Fruit fly (Drosophila melanogaster) whole organism, prepupa: ENCODE measurements around the gene Gk1.

Source experiments
- Blimp-1 ChIP-seq: fragments of 200-800 bp; sonication (Bioruptor generic); optimal IDR thresholded peaks from 3 replicates; lab custom pipeline; 2017; ENCODE audit warnings: missing biosample characterization, missing genetic modification characterization, mild to moderate bottlenecking, moderate library complexity, missing genetic modification reagents
- CG11294 ChIP-seq: fragments of 200-800 bp; sonication (Bioruptor generic); IDR thresholded peaks from 2 replicates; pipeline ENCODE4 v1.3.6; 2022; ENCODE audit warnings: missing biosample characterization, missing genetic modification characterization
- CG11762 ChIP-seq: fragments of 200-800 bp; sonication (Bioruptor generic); optimal IDR thresholded peaks from 3 replicates; lab custom pipeline; 2016; ENCODE audit warnings: missing biosample characterization, missing genetic modification characterization; ENCODE audit not compliant: insufficient read depth
- CG16779 ChIP-seq: fragments of 200-800 bp; sonication (Bioruptor generic); optimal IDR thresholded peaks from 3 replicates; lab custom pipeline; 2017; ENCODE audit warnings: missing biosample characterization, mild to moderate bottlenecking, missing genetic modification characterization
- CG31627 ChIP-seq: fragments of 200-800 bp; sonication (Bioruptor generic); optimal IDR thresholded peaks from 3 replicates; lab custom pipeline; 2016; ENCODE audit warnings: missing biosample characterization, missing genetic modification characterization
- CG4318 ChIP-seq: fragments of 200-800 bp; sonication (Bioruptor generic); optimal IDR thresholded peaks from 3 replicates; lab custom pipeline; 2017; ENCODE audit warnings: missing biosample characterization, mild to moderate bottlenecking, missing genetic modification characterization
- CG6276 ChIP-seq: fragments of 200-800 bp; sonication (Bioruptor generic); optimal IDR thresholded peaks from 2 replicates; lab custom pipeline; 2017; ENCODE audit warnings: missing biosample characterization, mild to moderate bottlenecking, missing genetic modification characterization
- CG6792 ChIP-seq: fragments of 200-800 bp; sonication (Bioruptor generic); optimal IDR thresholded peaks from 3 replicates; lab custom pipeline; 2016; ENCODE audit warnings: missing biosample characterization, missing genetic modification characterization
- CG8632 ChIP-seq: fragments of 200-800 bp; sonication (Bioruptor generic); optimal IDR thresholded peaks from 3 replicates; lab custom pipeline; 2016; ENCODE audit warnings: missing biosample characterization, missing genetic modification characterization
- Ets21C ChIP-seq: fragments of 200-800 bp; sonication (Bioruptor generic); optimal IDR thresholded peaks from 3 replicates; lab custom pipeline; 2016; ENCODE audit warnings: missing biosample characterization, missing genetic modification characterization
- Lpt ChIP-seq: fragments of 200-800 bp; sonication (Bioruptor generic); optimal IDR thresholded peaks from 3 replicates; lab custom pipeline; 2016; ENCODE audit warnings: missing biosample characterization, missing genetic modification characterization
- Sox14 ChIP-seq: fragments of 200-800 bp; sonication (Bioruptor generic); optimal IDR thresholded peaks from 3 replicates; lab custom pipeline; 2016; ENCODE audit warnings: missing biosample characterization, missing genetic modification characterization
- Sox15 ChIP-seq: fragments of 200-800 bp; sonication (Bioruptor generic); optimal IDR thresholded peaks from 3 replicates; lab custom pipeline; 2016; ENCODE audit warnings: missing biosample characterization, missing genetic modification characterization
- cyc ChIP-seq: fragments of 200-800 bp; sonication (Bioruptor generic); optimal IDR thresholded peaks from 3 replicates; lab custom pipeline; 2016; ENCODE audit warnings: missing biosample characterization, missing genetic modification characterization
- dsx ChIP-seq: fragments of 200-800 bp; optimal IDR thresholded peaks from 3 replicates; lab custom pipeline; 2019; ENCODE audit warnings: missing biosample characterization, mild to moderate bottlenecking, missing genetic modification characterization, moderate library complexity; ENCODE audit not compliant: poor library complexity, severe bottlenecking
- fd59A ChIP-seq: fragments of 200-800 bp; sonication (Bioruptor generic); optimal IDR thresholded peaks from 2 replicates; lab custom pipeline; 2017; ENCODE audit warnings: missing biosample characterization, mild to moderate bottlenecking, missing genetic modification characterization, missing genetic modification reagents
- lz ChIP-seq: fragments of 200-800 bp; sonication (Bioruptor generic); optimal IDR thresholded peaks from 3 replicates; lab custom pipeline; 2016; ENCODE audit warnings: missing biosample characterization, missing genetic modification characterization
- spab ChIP-seq: fragments of 200-800 bp; sonication (Bioruptor generic); optimal IDR thresholded peaks from 2 replicates; lab custom pipeline; 2017; ENCODE audit warnings: missing biosample characterization, mild to moderate bottlenecking, missing genetic modification characterization, missing genetic modification reagents
- ss ChIP-seq, 2 experiments: fragments of 200-800 bp; sonication (Bioruptor generic); optimal IDR thresholded peaks; 2 replicates in 1 of 2; 3 replicates in 1 of 2; lab custom pipeline; 2017 to 2018; ENCODE audit warnings: mild to moderate bottlenecking in 2 of 2, missing biosample characterization in 2 of 2, missing genetic modification characterization in 2 of 2, moderate library complexity in 1 of 2
- vri ChIP-seq: fragments of 200-800 bp; sonication (Bioruptor generic); optimal IDR thresholded peaks from 3 replicates; lab custom pipeline; 2016; ENCODE audit warnings: missing biosample characterization, mild to moderate bottlenecking, missing genetic modification characterization

Gene Gk1

DNA sequence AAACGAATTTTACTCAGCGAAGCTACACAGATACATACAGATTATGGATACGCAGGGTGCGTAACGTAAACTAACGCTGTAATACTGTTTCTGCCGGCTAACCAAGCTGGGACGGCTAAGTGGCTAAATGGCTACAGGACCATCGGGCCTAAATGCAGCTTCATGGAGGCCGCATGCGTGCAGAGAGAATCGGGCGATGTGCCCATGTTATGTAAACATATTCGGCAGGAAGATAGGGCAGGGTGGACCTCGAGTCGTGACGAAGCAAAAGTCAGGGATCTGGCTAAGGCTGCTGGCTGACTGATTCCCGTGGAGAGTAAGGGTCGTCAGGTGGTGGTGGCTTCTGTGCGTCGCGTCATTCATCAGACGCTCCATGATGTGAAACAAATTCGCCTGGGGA is 52.0 kb downstream of the Gk1 start:
- TF ChIP-seq vri (GFP tag; lab: Kevin White, UChicago) (no peak), Lpt (GFP tag; lab: Kevin White, UChicago) (no peak), Sox15 (GFP tag; lab: Kevin White, UChicago) (no peak), Ets21C (GFP tag; lab: Kevin White, UChicago) (no peak), lz (GFP tag; lab: Kevin White, UChicago) (no peak), CG31627 (no peak), Sox14 (GFP tag; lab: Kevin White, UChicago) (no peak), fd59A (no peak), CG11294 (GFP tag; lab: Robert Waterston, UW) (no peak), CG4318 (no peak), spab (no peak), CG8632 (GFP tag; lab: Kevin White, UChicago) (no peak), CG6276 (GFP tag; lab: Kevin White, UChicago) (no peak)

DNA sequence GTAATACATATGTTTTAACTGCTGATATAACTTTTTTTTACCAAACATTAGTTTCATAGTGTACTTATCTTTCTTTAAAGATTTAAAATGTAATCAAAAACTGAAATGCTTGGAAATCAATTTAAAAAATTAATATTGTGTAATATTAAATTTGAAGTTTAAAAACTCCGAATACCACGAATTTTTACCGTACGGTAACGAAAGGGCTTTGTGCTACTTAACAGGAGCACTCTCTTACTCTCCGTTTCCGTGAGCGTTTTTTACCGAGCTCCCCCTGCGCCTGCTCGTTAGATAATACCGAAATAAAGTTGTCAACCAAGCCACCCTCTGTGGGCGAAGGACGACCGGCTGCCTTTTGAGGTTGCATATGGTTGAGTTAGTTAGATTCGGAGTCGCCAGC is 53.2 kb downstream of the Gk1 start, which contains the start of the genes Dic61B and p130CAS:
TSS of gene Dic61B (minus strand) at position 101 of the 400 bp plus-strand sequence.
TSS of gene p130CAS (plus strand) at position 396 of the 400 bp plus-strand sequence.
- no peak for TF ChIP-seq Blimp-1 (GFP tag; lab: Kevin White, UChicago)
- TF ChIP-seq cyc (GFP tag; lab: Kevin White, UChicago), result no peak
- TF ChIP-seq dsx, result no peak
- TF ChIP-seq CG16779 (tag; lab: Kevin White, UChicago), result no peak
- TF ChIP-seq CG6792 (GFP tag; lab: Kevin White, UChicago), result no peak
- no peak for TF ChIP-seq ss (GFP tag; optimal IDR thresholded peaks at IDR 0.05; lab: Kevin White, UChicago)
- TF ChIP-seq CG11762, result no peak
